Fruit fly (Drosophila melanogaster) whole organism: ENCODE results near the gene CG13040.

Experiments
- CG8478 ChIP-seq: fragments of >200 bp; optimal IDR thresholded peaks from 2 replicates; lab custom pipeline; 2018; ENCODE audit warnings: inconsistent platforms
- Dll ChIP-seq: fragments of >200 bp; optimal IDR thresholded peaks from 2 replicates; lab custom pipeline; 2017
- pan ChIP-seq: fragments of >200 bp; optimal IDR thresholded peaks from 2 replicates; lab custom pipeline; 2017
- psq ChIP-seq: fragments of >200 bp; optimal IDR thresholded peaks from 2 replicates; lab custom pipeline; 2017
- usp ChIP-seq: fragments of >200 bp; optimal IDR thresholded peaks from 2 replicates; lab custom pipeline; 2017; ENCODE audit warnings: missing biosample characterization, missing genetic modification characterization, mixed read lengths

dm6 chr3L:16313985-16314384 lies 12.6 kb downstream of the CG13040 start, which contains the start of gene CG13062:
- no peak for TF ChIP-seq usp (GFP tag; lab: Kevin White, UChicago)
- TF ChIP-seq CG8478: no peak
- TF ChIP-seq psq (lab: Kevin White, UChicago): no peak
- TF ChIP-seq pan (lab: Kevin White, UChicago): no peak
- TF ChIP-seq Dll (lab: Kevin White, UChicago): no peak
